Worm (Caenorhabditis elegans): Measurements from ENCODE around the gene sap-49.
A peak's percentile ranks its signal among the peaks of the same experiment; 100 is the strongest.

The sap-49 gene

DNA sequence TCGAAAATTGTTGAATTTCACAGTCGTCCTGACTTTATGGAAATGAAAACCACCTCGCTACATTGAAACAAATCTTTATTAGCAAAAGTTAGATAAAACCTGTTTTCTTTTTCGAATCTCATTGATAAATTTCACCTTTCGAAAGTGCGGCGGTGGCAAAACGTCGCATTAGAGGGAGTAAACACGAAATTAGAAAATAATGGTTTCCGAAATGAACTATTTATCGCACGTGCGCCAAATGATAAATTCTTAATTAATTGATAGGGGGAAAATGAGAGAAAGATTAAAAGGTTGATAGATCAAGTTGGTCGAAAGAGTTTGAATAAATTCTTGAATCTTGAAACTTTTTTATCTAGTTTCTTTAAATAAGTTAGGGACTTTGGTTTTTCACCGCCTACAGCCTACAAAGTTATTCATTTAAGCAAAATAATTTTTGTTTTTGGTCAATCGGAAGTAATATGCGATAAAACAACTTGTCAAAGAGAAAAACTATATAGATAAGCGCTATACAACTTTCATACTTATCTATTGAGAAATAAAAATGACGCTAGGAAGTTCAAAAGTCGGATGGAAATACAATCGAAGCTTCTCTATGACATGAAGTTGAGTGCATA, 35.6 kb upstream of the sap-49 start:
- no peak for TF ChIP-seq lag-1 (GFP tag; IDR thresholded peaks at IDR 0.05)
- no peak for TF ChIP-seq tlf-1 (GFP tag; optimal IDR thresholded peaks at IDR 0.05)
- no peak for TF ChIP-seq ekl-4 (GFP tag; IDR thresholded peaks at IDR 0.05)
- TF ChIP-seq lin-54 (GFP tag; optimal IDR thresholded peaks at IDR 0.05): no peak

DNA sequence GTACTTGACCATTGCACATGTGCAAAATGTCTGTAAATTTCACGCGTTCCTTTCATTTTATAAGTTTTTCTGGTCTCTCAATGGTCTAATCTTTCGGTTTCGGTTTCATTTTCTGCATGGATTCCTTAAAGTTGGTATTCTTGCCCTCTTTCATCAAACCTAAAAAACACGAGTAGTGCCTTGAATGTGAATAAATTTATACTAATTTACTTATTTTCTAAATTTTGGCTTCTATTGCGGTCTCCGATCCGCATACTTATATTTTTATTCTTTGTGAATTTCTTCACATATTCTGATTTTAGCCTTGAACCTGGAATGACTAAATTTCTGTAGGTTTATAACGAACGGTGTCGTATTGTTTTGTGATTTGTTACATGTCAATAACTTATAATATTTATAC, 30.4 kb upstream of the sap-49 start, which contains the start of gene pdha-1:
Gene pdha-1, plus strand, starts transcription at position 301 of the 400 bp plus-strand sequence.
- TF ChIP-seq Y56A3A.18 (GFP tag; IDR thresholded peaks at IDR 0.05) (peak; percentile 44; the same call in 1 of the 2 replicates), rec-8 (tag; optimal IDR thresholded peaks at IDR 0.05) (no peak), hrde-1 (tag; optimal IDR thresholded peaks at IDR 0.05; ENCODE audit: borderline replicate concordance) (peak; percentile 32), let-607 (tag; optimal IDR thresholded peaks at IDR 0.05) (peak in 1 of 2 experiments; percentile 12), chd-7 (tag; optimal IDR thresholded peaks at IDR 0.05) (no peak), repo-1 (tag; optimal IDR thresholded peaks at IDR 0.05) (no peak), hlh-12 (tag; optimal IDR thresholded peaks at IDR 0.05) (no peak), attf-6 (GFP tag; IDR thresholded peaks at IDR 0.05) (no peak), C17E4.6 (GFP tag; IDR thresholded peaks at IDR 0.05) (no peak), hsf-1 (GFP tag; IDR thresholded peaks at IDR 0.05) (peak; percentile 62), dox-1 (GFP tag; IDR thresholded peaks at IDR 0.05) (no peak), lsl-1 (GFP tag; optimal IDR thresholded peaks at IDR 0.05) (peak; percentile 10), snpc-1.3 (tag; optimal IDR thresholded peaks at IDR 0.05; ENCODE audit: insufficient read depth) (no peak)

DNA sequence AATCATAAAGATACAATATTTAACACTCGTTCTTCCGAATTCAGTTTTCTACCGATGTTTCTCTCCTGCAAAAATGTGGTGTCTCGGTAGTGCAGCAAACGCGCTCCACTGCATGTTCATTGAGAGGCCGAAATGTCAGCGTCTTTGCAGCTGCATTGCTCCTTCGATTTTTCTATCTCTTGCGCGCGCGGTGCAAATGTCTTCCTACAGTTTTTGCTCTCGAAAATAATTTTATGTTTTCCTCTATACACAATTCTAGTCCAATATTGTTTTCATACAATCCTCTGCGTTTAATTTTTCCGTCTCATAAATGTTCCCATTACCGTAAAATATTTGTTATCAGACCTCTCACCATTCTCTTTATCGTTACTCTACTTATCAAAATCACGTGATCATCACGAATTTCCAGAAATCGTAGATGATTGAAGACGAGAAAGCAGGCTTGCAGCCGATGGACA, 26.8 kb upstream of the sap-49 start, which contains the start of gene ufd-2:
Gene ufd-2, plus strand, starts transcription at position 408 of the 458 bp plus-strand sequence.
- TF ChIP-seq madf-8 (GFP tag; conservative IDR thresholded peaks at IDR 0.05) (peak; percentile 53; the same call in 1 of the 2 replicates), F57A8.1 (GFP tag; optimal IDR thresholded peaks at IDR 0.05) (no peak), C17E4.6 (GFP tag; IDR thresholded peaks at IDR 0.05) (no peak), ztf-18 (tag; optimal IDR thresholded peaks at IDR 0.05) (peak; percentile 80), dpff-1 (tag; optimal IDR thresholded peaks at IDR 0.05) (no peak), efl-1 (GFP tag; optimal IDR thresholded peaks at IDR 0.05) (peak; percentile 84), mcd-1 (GFP tag; IDR thresholded peaks at IDR 0.05) (peak; percentile 94), let-607 (tag; optimal IDR thresholded peaks at IDR 0.05) (peak in 1 of 2 experiments; percentile 17), ZK185.1 (tag; optimal IDR thresholded peaks at IDR 0.05; ENCODE audit: poor library complexity, severe bottlenecking) (peak; percentile 23), nhr-90 (tag; optimal IDR thresholded peaks at IDR 0.05) (no peak), mes-4 (tag; optimal IDR thresholded peaks at IDR 0.05) (no peak), F39B2.1 (GFP tag; IDR thresholded peaks at IDR 0.05) (no peak), egl-18 (GFP tag; IDR thresholded peaks at IDR 0.05) (no peak), lin-40 (tag; optimal IDR thresholded peaks at IDR 0.05) (peak; percentile 44), snpc-4 (GFP tag; optimal IDR thresholded peaks at IDR 0.05) (no peak), snpc-4 (tag; optimal IDR thresholded peaks at IDR 0.05) (peak in 2 of 4 experiments; percentile 22 to 25), ztf-28 (GFP tag; IDR thresholded peaks at IDR 0.05) (no peak), him-1 (tag; optimal IDR thresholded peaks at IDR 0.05) (no peak), lsl-1 (GFP tag; optimal IDR thresholded peaks at IDR 0.05) (peak; percentile 64), fkh-3 (tag; optimal IDR thresholded peaks at IDR 0.05) (no peak), F23B12.7 (tag; optimal IDR thresholded peaks at IDR 0.05; ENCODE audit: insufficient read depth) (peak; percentile 87), K12H6.12 (tag; optimal IDR thresholded peaks at IDR 0.05) (peak; percentile 46), lin-26 (GFP tag; IDR thresholded peaks at IDR 0.05) (peak; percentile 68; the same call in 1 of the 2 replicates), D2030.7 (GFP tag; IDR thresholded peaks at IDR 0.05) (peak; percentile 77), rcor-1 (GFP tag; IDR thresholded peaks at IDR 0.05) (0 out of 2 replicates have a peak, but pooled peaks have one; percentile 64), nhr-80 (tag; optimal IDR thresholded peaks at IDR 0.05) (peak; percentile 87), hsf-1 (GFP tag; IDR thresholded peaks at IDR 0.05) (0 out of 2 replicates have a peak, but pooled peaks have one; percentile 28), hmg-1.2 (GFP tag; IDR thresholded peaks at IDR 0.05) (peak; percentile 61; the same call in 1 of the 2 replicates), unc-130 (GFP tag; optimal IDR thresholded peaks at IDR 0.05) (no peak), dox-1 (GFP tag; IDR thresholded peaks at IDR 0.05) (no peak), ceh-91 (GFP tag; IDR thresholded peaks at IDR 0.05) (0 out of 2 replicates have a peak, but pooled peaks have one; percentile 62)

All from whole organism, young adult.